Fruit fly (Drosophila melanogaster) whole organism, embryonic: ENCODE data around the gene Tob.
A peak's percentile ranks its signal among the peaks of the same experiment; 100 is the strongest.

ENCODE experiments used
- Abd-B ChIP-seq: fragments of 200-800 bp; sonication (Bioruptor generic); optimal IDR thresholded peaks from 2 replicates; lab custom pipeline; 2018; ENCODE audit warnings: missing biosample characterization, mild to moderate bottlenecking, missing genetic modification characterization, moderate library complexity
- CG10274 ChIP-seq: fragments of 200-800 bp; sonication (Bioruptor generic); optimal IDR thresholded peaks from 3 replicates; lab custom pipeline; 2017; ENCODE audit warnings: missing biosample characterization, mild to moderate bottlenecking, missing genetic modification characterization
- CG10462 ChIP-seq: fragments of 200-800 bp; sonication (Bioruptor generic); optimal IDR thresholded peaks from 2 replicates; lab custom pipeline; 2016; ENCODE audit warnings: missing biosample characterization, missing genetic modification characterization
- CG11247 ChIP-seq: fragments of 200-800 bp; sonication (Bioruptor generic); IDR thresholded peaks from 2 replicates; pipeline ENCODE4 v1.3.6; 2022; ENCODE audit warnings: missing biosample characterization, missing genetic modification characterization
- CG12155 ChIP-seq: fragments of 200-800 bp; sonication (Bioruptor generic); optimal IDR thresholded peaks from 3 replicates; lab custom pipeline; 2016; ENCODE audit warnings: missing biosample characterization, missing genetic modification characterization
- CG13424 ChIP-seq: fragments of 200-800 bp; sonication (Bioruptor generic); optimal IDR thresholded peaks from 2 replicates; lab custom pipeline; 2019; ENCODE audit warnings: missing biosample characterization, mild to moderate bottlenecking, missing genetic modification characterization, moderate library complexity
- CG15073 ChIP-seq: fragments of 200-800 bp; sonication (Bioruptor generic); optimal IDR thresholded peaks from 2 replicates; lab custom pipeline; 2016; ENCODE audit warnings: missing biosample characterization, missing genetic modification characterization
- CG17568 ChIP-seq: fragments of 200-800 bp; sonication (Bioruptor generic); optimal IDR thresholded peaks from 2 replicates; lab custom pipeline; 2018; ENCODE audit warnings: missing biosample characterization, mild to moderate bottlenecking, missing genetic modification characterization, moderate library complexity
- CG3065 ChIP-seq: fragments of 200-800 bp; sonication (Bioruptor generic); optimal IDR thresholded peaks from 2 replicates; lab custom pipeline; 2016; ENCODE audit warnings: missing biosample characterization, missing genetic modification characterization
- CG31365 ChIP-seq: fragments of 200-800 bp; sonication (Bioruptor generic); optimal IDR thresholded peaks from 2 replicates; lab custom pipeline; 2018; ENCODE audit warnings: missing biosample characterization, mild to moderate bottlenecking, missing genetic modification characterization
- CG4404 ChIP-seq: fragments of 200-800 bp; sonication (Bioruptor generic); IDR thresholded peaks from 2 replicates; pipeline ENCODE4 v1.3.6; 2022; ENCODE audit warnings: missing biosample characterization, missing genetic modification characterization
- CG4820 ChIP-seq: fragments of 200-800 bp; sonication (Bioruptor generic); optimal IDR thresholded peaks from 3 replicates; lab custom pipeline; 2016; ENCODE audit warnings: missing biosample characterization, missing genetic modification characterization
- CG5180 ChIP-seq: fragments of 200-800 bp; sonication (Bioruptor generic); optimal IDR thresholded peaks from 3 replicates; lab custom pipeline; 2017; ENCODE audit warnings: missing biosample characterization, missing genetic modification characterization, mild to moderate bottlenecking, moderate library complexity, missing genetic modification reagents
- CG6689 ChIP-seq: fragments of 200-800 bp; sonication (Bioruptor generic); IDR thresholded peaks from 2 replicates; pipeline ENCODE4 v1.3.6; 2022; ENCODE audit warnings: missing biosample characterization, missing genetic modification characterization
- CG7839 ChIP-seq: fragments of 200-800 bp; sonication (Bioruptor generic); optimal IDR thresholded peaks from 3 replicates; lab custom pipeline; 2018; ENCODE audit warnings: missing biosample characterization, mild to moderate bottlenecking, missing genetic modification characterization, moderate library complexity
- CG9215 ChIP-seq: fragments of 200-800 bp; sonication (Bioruptor generic); IDR thresholded peaks from 2 replicates; pipeline ENCODE4 v1.3.6; 2022; ENCODE audit warnings: missing biosample characterization, missing genetic modification characterization
- CG9817 ChIP-seq: fragments of 200-800 bp; sonication (Bioruptor generic); optimal IDR thresholded peaks from 2 replicates; lab custom pipeline; 2018; ENCODE audit warnings: missing biosample characterization, mild to moderate bottlenecking, missing genetic modification characterization, moderate library complexity
- CoRest ChIP-seq: fragments of 200-800 bp; sonication (Bioruptor generic); optimal IDR thresholded peaks from 3 replicates; lab custom pipeline; 2018; ENCODE audit warnings: missing biosample characterization, mild to moderate bottlenecking, missing genetic modification characterization, moderate library complexity
- D ChIP-seq, 2 experiments: fragments of 200-800 bp in 1 of 2; fragments of >200 bp in 1 of 2; sonication (Bioruptor generic) in 1 of 2; optimal IDR thresholded peaks; 2 replicates in 1 of 2; 3 replicates in 1 of 2; lab custom pipeline; 2017; ENCODE audit warnings: mild to moderate bottlenecking in 1 of 2, missing biosample characterization in 1 of 2, missing genetic modification characterization in 1 of 2, missing genetic modification reagents in 1 of 2
- Dad ChIP-seq: fragments of 200-800 bp; sonication (Bioruptor generic); optimal IDR thresholded peaks from 3 replicates; lab custom pipeline; 2016; ENCODE audit warnings: missing biosample characterization, missing genetic modification characterization
- Dip2 ChIP-seq: fragments of 200-800 bp; sonication (Bioruptor generic); IDR thresholded peaks from 2 replicates; pipeline ENCODE4 v1.3.6; 2022; ENCODE audit warnings: missing biosample characterization, missing genetic modification characterization
- E2f1 ChIP-seq: fragments of 200-800 bp; sonication (Bioruptor generic); IDR thresholded peaks from 2 replicates; pipeline ENCODE4 v1.3.6; 2022; ENCODE audit warnings: missing biosample characterization, missing genetic modification characterization
- Fer1 ChIP-seq: fragments of 200-800 bp; sonication (Bioruptor generic); optimal IDR thresholded peaks from 2 replicates; lab custom pipeline; 2017; ENCODE audit warnings: missing biosample characterization, mild to moderate bottlenecking, missing genetic modification characterization
- Fer2 ChIP-seq: fragments of 200-800 bp; sonication (Bioruptor generic); optimal IDR thresholded peaks from 2 replicates; lab custom pipeline; 2018; ENCODE audit warnings: missing biosample characterization, mild to moderate bottlenecking, missing genetic modification characterization, moderate library complexity
- MESR4 ChIP-seq: fragments of 200-800 bp; sonication (Bioruptor generic); optimal IDR thresholded peaks from 2 replicates; lab custom pipeline; 2018; ENCODE audit warnings: missing biosample characterization, mild to moderate bottlenecking, missing genetic modification characterization, moderate library complexity
- Stat92E ChIP-seq, 3 experiments: fragments of >200 bp in 2 of 3; fragments of 200-800 bp in 1 of 3; sonication (Bioruptor generic) in 1 of 3; optimal IDR thresholded peaks; 2 replicates each; lab custom pipeline; 2017 to 2019; ENCODE audit warnings: missing biosample characterization in 3 of 3, missing genetic modification characterization in 3 of 3, mild to moderate bottlenecking in 1 of 3, moderate library complexity in 1 of 3
- Taf1 ChIP-seq: fragments of 200-800 bp; sonication (Bioruptor generic); IDR thresholded peaks from 2 replicates; pipeline ENCODE4 v1.3.6; 2022; ENCODE audit warnings: missing biosample characterization, missing genetic modification characterization
- ato ChIP-seq: fragments of 200-800 bp; sonication (Bioruptor generic); IDR thresholded peaks from 2 replicates; pipeline ENCODE4 v1.3.6; 2022; ENCODE audit warnings: missing biosample characterization, missing genetic modification characterization; ENCODE audit not compliant: partially characterized antibody
- bbx ChIP-seq: fragments of 200-800 bp; sonication (Bioruptor generic); IDR thresholded peaks from 2 replicates; pipeline ENCODE4 v1.3.6; 2022; ENCODE audit warnings: missing biosample characterization, missing genetic modification characterization; ENCODE audit not compliant: partially characterized antibody
- chinmo ChIP-seq: fragments of 200-800 bp; sonication (Bioruptor generic); IDR thresholded peaks from 4 replicates; pipeline ENCODE4 v1.3.6; 2022; ENCODE audit warnings: missing biosample characterization, missing genetic modification characterization; ENCODE audit not compliant: partially characterized antibody
- crp ChIP-seq, 2 experiments: fragments of 200-800 bp; sonication (Bioruptor generic); optimal IDR thresholded peaks; 2 replicates in 1 of 2; 3 replicates in 1 of 2; lab custom pipeline; 2017; ENCODE audit warnings: missing biosample characterization in 2 of 2, missing genetic modification characterization in 2 of 2, mild to moderate bottlenecking in 1 of 2, moderate library complexity in 1 of 2
- dpn ChIP-seq, 2 experiments: fragments of 200-800 bp; sonication (Bioruptor generic); optimal IDR thresholded peaks; 3 replicates each; lab custom pipeline; 2016; ENCODE audit warnings: missing biosample characterization in 2 of 2, missing genetic modification characterization in 2 of 2
- dysf ChIP-seq: fragments of 200-800 bp; sonication (Bioruptor generic); IDR thresholded peaks from 3 replicates; pipeline ENCODE4 v1.3.6; 2022; ENCODE audit warnings: missing biosample characterization, missing genetic modification characterization
- eyg ChIP-seq: fragments of 200-800 bp; sonication (Bioruptor generic); optimal IDR thresholded peaks from 3 replicates; lab custom pipeline; 2016; ENCODE audit warnings: missing biosample characterization, missing genetic modification characterization
- gem ChIP-seq: fragments of 200-800 bp; sonication (Bioruptor generic); optimal IDR thresholded peaks from 2 replicates; lab custom pipeline; 2019; ENCODE audit warnings: missing biosample characterization, mild to moderate bottlenecking, missing genetic modification characterization, moderate library complexity
- gsb-n ChIP-seq: fragments of 200-800 bp; sonication (Bioruptor generic); optimal IDR thresholded peaks from 3 replicates; lab custom pipeline; 2018; ENCODE audit warnings: missing biosample characterization, mild to moderate bottlenecking, missing genetic modification characterization
- hth ChIP-seq: fragments of >200 bp; optimal IDR thresholded peaks from 2 replicates; lab custom pipeline; 2017; ENCODE audit warnings: inconsistent platforms
- inv ChIP-seq: fragments of 200-800 bp; sonication (Bioruptor generic); IDR thresholded peaks from 2 replicates; pipeline ENCODE4 v1.3.6; 2022; ENCODE audit warnings: missing biosample characterization, missing genetic modification characterization; ENCODE audit not compliant: partially characterized antibody
- mirr ChIP-seq: fragments of 200-800 bp; sonication (Bioruptor generic); optimal IDR thresholded peaks from 3 replicates; lab custom pipeline; 2018; ENCODE audit warnings: missing biosample characterization, mild to moderate bottlenecking, missing genetic modification characterization
- nmo ChIP-seq: fragments of 200-800 bp; sonication (Bioruptor generic); optimal IDR thresholded peaks from 2 replicates; lab custom pipeline; 2018; ENCODE audit warnings: missing biosample characterization, mild to moderate bottlenecking, missing genetic modification characterization, moderate library complexity
- pb ChIP-seq: fragments of 200-800 bp; sonication (Bioruptor generic); optimal IDR thresholded peaks from 3 replicates; lab custom pipeline; 2016; ENCODE audit warnings: missing biosample characterization, missing genetic modification characterization
- pzg ChIP-seq: fragments of 200-800 bp; sonication (Bioruptor generic); optimal IDR thresholded peaks from 3 replicates; lab custom pipeline; 2018; ENCODE audit warnings: missing biosample characterization, mild to moderate bottlenecking, missing genetic modification characterization, moderate library complexity
- sc ChIP-seq, 3 experiments: fragments of >200 bp in 2 of 3; fragments of 200-800 bp in 1 of 3; sonication (Bioruptor generic) in 1 of 3; optimal IDR thresholded peaks; 2 replicates in 2 of 3; 3 replicates in 1 of 3; lab custom pipeline; 2017; ENCODE audit warnings: mild to moderate bottlenecking in 1 of 3, missing biosample characterization in 1 of 3, missing genetic modification characterization in 1 of 3, missing genetic modification reagents in 1 of 3
- sna ChIP-seq: fragments of 200-800 bp; sonication (Bioruptor generic); IDR thresholded peaks from 2 replicates; pipeline ENCODE4 v1.3.6; 2022; ENCODE audit warnings: missing biosample characterization, missing genetic modification characterization; ENCODE audit not compliant: partially characterized antibody
- tin ChIP-seq: fragments of 200-800 bp; sonication (Bioruptor generic); optimal IDR thresholded peaks from 3 replicates; lab custom pipeline; 2016; ENCODE audit warnings: missing biosample characterization, missing genetic modification characterization
- unc-4 ChIP-seq: fragments of 200-800 bp; sonication (Bioruptor generic); IDR thresholded peaks from 2 replicates; pipeline ENCODE4 v1.3.6; 2022; ENCODE audit warnings: missing biosample characterization, missing genetic modification characterization; ENCODE audit not compliant: partially characterized antibody
- usp ChIP-seq: fragments of >200 bp; optimal IDR thresholded peaks from 2 replicates; lab custom pipeline; 2017; ENCODE audit warnings: missing biosample characterization, missing genetic modification characterization

Gene Tob

dm6 chrX:16104738-16105426 lies 13.6 kb upstream of the Tob start, which contains the start of the genes CG42353 and CG42354 (continued):
- peak; percentile 91 for TF ChIP-seq CG3065 (GFP tag; lab: Kevin White, UChicago)
- peak; percentile 67 for TF ChIP-seq Dad (GFP tag; lab: Kevin White, UChicago)
- TF ChIP-seq Dip2: peak; percentile 65
- 0 out of 2 replicates have a peak, but pooled peaks have one; percentile 63 for TF ChIP-seq ato
- TF ChIP-seq gsb-n (tag; lab: Kevin White, UChicago): peak; percentile 97
- TF ChIP-seq pb: peak; percentile 82
- TF ChIP-seq bbx (GFP tag; lab: Robert Waterston, UW): peak; percentile 66
- TF ChIP-seq CG17568 (GFP tag; lab: Kevin White, UChicago): peak; percentile 92
- TF ChIP-seq eyg (GFP tag; lab: Kevin White, UChicago): peak; percentile 63
- TF ChIP-seq dpn (GFP tag; optimal IDR thresholded peaks at IDR 0.05; lab: Kevin White, UChicago): peak; percentile 84 to 95
- TF ChIP-seq Stat92E (GFP tag; optimal IDR thresholded peaks at IDR 0.05; lab: Kevin White, UChicago): peak in 1 of 3 experiments; percentile 85
- TF ChIP-seq CG9215 (GFP tag; lab: Robert Waterston, UW): peak; percentile 93
- TF ChIP-seq CG4404 (GFP tag; lab: Robert Waterston, UW): peak; percentile 96
- peak; percentile 83 for TF ChIP-seq CG5180 (GFP tag; lab: Kevin White, UChicago)
- TF ChIP-seq CG31365 (tag; lab: Kevin White, UChicago): peak; percentile 83
- TF ChIP-seq sc (optimal IDR thresholded peaks at IDR 0.05; lab: Kevin White, UChicago): no peak
- peak; percentile 96 for TF ChIP-seq sc (GFP tag; optimal IDR thresholded peaks at IDR 0.05; lab: Kevin White, UChicago)
- TF ChIP-seq CG11247: peak; percentile 88
- peak; percentile 92 for TF ChIP-seq CG12155 (GFP tag; lab: Kevin White, UChicago)
- peak; percentile 81; the same call in 2 of the 4 replicates for TF ChIP-seq chinmo (GFP tag; lab: Robert Waterston, UW)
- peak; percentile 66 for TF ChIP-seq Taf1 (GFP tag; lab: Robert Waterston, UW)
- TF ChIP-seq CG10274 (GFP tag; lab: Kevin White, UChicago): peak; percentile 80
- TF ChIP-seq D (optimal IDR thresholded peaks at IDR 0.05; lab: Kevin White, UChicago): no peak
- TF ChIP-seq D (GFP tag; optimal IDR thresholded peaks at IDR 0.05; lab: Kevin White, UChicago): peak; percentile 95
- peak; percentile 20 to 69 for TF ChIP-seq crp (GFP tag; optimal IDR thresholded peaks at IDR 0.05; lab: Kevin White, UChicago)
- TF ChIP-seq CG9817: peak; percentile 94
- TF ChIP-seq Abd-B (GFP tag; lab: Kevin White, UChicago): peak; percentile 97
- TF ChIP-seq CoRest (tag; lab: Kevin White, UChicago): peak; percentile 98
- TF ChIP-seq CG6689 (GFP tag; lab: Robert Waterston, UW): peak; percentile 95
- TF ChIP-seq CG15073 (GFP tag; lab: Kevin White, UChicago): peak; percentile 68
- TF ChIP-seq MESR4: peak; percentile 35
- peak; percentile 83 for TF ChIP-seq mirr
- peak; percentile 96 for TF ChIP-seq tin (GFP tag; lab: Kevin White, UChicago)
- TF ChIP-seq nmo (GFP tag; lab: Kevin White, UChicago): peak; percentile 96
- no peak for TF ChIP-seq hth (lab: Kevin White, UChicago)
- TF ChIP-seq unc-4 (GFP tag; lab: Robert Waterston, UW): no peak
- peak; percentile 95 for TF ChIP-seq CG4820 (GFP tag; lab: Kevin White, UChicago)
- TF ChIP-seq E2f1: peak; percentile 94
- TF ChIP-seq pzg (GFP tag; lab: Kevin White, UChicago): peak; percentile 27
- no peak for TF ChIP-seq inv (GFP tag; lab: Robert Waterston, UW)
- peak; percentile 90 for TF ChIP-seq Fer2 (tag; lab: Kevin White, UChicago)
- TF ChIP-seq dysf (GFP tag; lab: Robert Waterston, UW): peak; percentile 97
- TF ChIP-seq Fer1 (GFP tag; lab: Kevin White, UChicago): peak; percentile 96
- peak; percentile 97 for TF ChIP-seq CG7839 (tag; lab: Kevin White, UChicago)
- no peak for TF ChIP-seq sna (GFP tag; lab: Robert Waterston, UW)
- TF ChIP-seq CG13424 (tag; lab: Kevin White, UChicago): peak; percentile 97
- no peak for TF ChIP-seq usp (GFP tag; lab: Kevin White, UChicago)
- peak; percentile 95 for TF ChIP-seq CG10462 (GFP tag; lab: Kevin White, UChicago)
- peak; percentile 99 for TF ChIP-seq gem (tag; lab: Kevin White, UChicago)
